Worm (Caenorhabditis elegans) whole organism, midembryonic: ENCODE results near the gene idhg-1.

Source experiments
- flt-1 ChIP-seq: fragments of 200-800 bp; sonication (Bioruptor generic); IDR thresholded peaks from 2 replicates; pipeline ENCODE4 v1.3.6; 2022; ENCODE audit warnings: missing genetic modification characterization, missing compliant biosample characterization
- ztf-23 ChIP-seq: fragments of 200-800 bp; sonication (Bioruptor generic); IDR thresholded peaks from 2 replicates; pipeline ENCODE4 v1.3.6; 2022; ENCODE audit warnings: missing genetic modification reagents, missing genetic modification characterization, missing compliant biosample characterization
- ztf-29 ChIP-seq: fragments of 200-800 bp; sonication (Bioruptor generic); IDR thresholded peaks from 2 replicates; pipeline ENCODE4 v1.3.6; 2022; ENCODE audit warnings: missing genetic modification reagents, missing genetic modification characterization, missing compliant biosample characterization

- TF ChIP-seq flt-1 (GFP tag; lab: Robert Waterston, UW), result no peak
- TF ChIP-seq ztf-29 (GFP tag; lab: Robert Waterston, UW), result no peak
- no peak for TF ChIP-seq ztf-23 (GFP tag; lab: Robert Waterston, UW)
These were observed 35.2 kb downstream of the idhg-1 start for ce11 chrIII:4603837-4604236.
